Worm (Caenorhabditis elegans): Measurements from ENCODE around the gene fbxa-171.

- TF ChIP-seq bed-1 (GFP tag; IDR thresholded peaks at IDR 0.05) (no peak), nfya-1 (tag; optimal IDR thresholded peaks at IDR 0.05; ENCODE audit: borderline replicate concordance, insufficient read depth) (no peak), pha-4 (tag; optimal IDR thresholded peaks at IDR 0.05) (no peak)
Measured at ce11 chrV:17565903-17566302, at the start of gene fbxa-171.
